Worm (Caenorhabditis elegans) whole organism, young adult: ENCODE results near the gene mig-14.

ENCODE experiments used
- B0019.2 ChIP-seq: fragments of 200-800 bp; sonication (Bioruptor generic); conservative IDR thresholded peaks from 2 replicates; pipeline ENCODE4 v1.3.6; 2022; ENCODE audit warnings: missing genetic modification reagents, missing genetic modification characterization, missing compliant biosample characterization
- B0261.1 ChIP-seq: sonication (generic microtip); optimal IDR thresholded peaks from 2 replicates; lab custom pipeline; 2016; ENCODE audit warnings: mild to moderate bottlenecking, missing genetic modification characterization, moderate library complexity, missing compliant biosample characterization
- F23B12.7 ChIP-seq: sonication (generic microtip); optimal IDR thresholded peaks from 2 replicates; lab custom pipeline; 2017; ENCODE audit warnings: missing genetic modification characterization, mild to moderate bottlenecking, missing compliant biosample characterization, antibody characterized with exemption, moderate library complexity; ENCODE audit not compliant: insufficient read depth
- F57A8.1 ChIP-seq: fragments of 200-800 bp; sonication (Bioruptor generic); optimal IDR thresholded peaks from 2 replicates; lab custom pipeline; 2018; ENCODE audit warnings: mild to moderate bottlenecking, missing genetic modification characterization, moderate library complexity, missing compliant biosample characterization
- ZK185.1 ChIP-seq: sonication (generic microtip); optimal IDR thresholded peaks from 2 replicates; lab custom pipeline; 2016; ENCODE audit warnings: mild to moderate bottlenecking, missing genetic modification characterization, missing compliant biosample characterization; ENCODE audit not compliant: poor library complexity, severe bottlenecking
- him-1 ChIP-seq: sonication (generic microtip); optimal IDR thresholded peaks from 2 replicates; lab custom pipeline; 2016; ENCODE audit warnings: missing genotype, missing genetic modification reagents, missing genetic modification characterization, missing compliant biosample characterization
- hsf-1 ChIP-seq: fragments of 200-800 bp; sonication (Bioruptor generic); IDR thresholded peaks from 2 replicates; pipeline ENCODE4 v1.3.6; 2022; ENCODE audit warnings: missing genetic modification reagents, missing genetic modification characterization, missing compliant biosample characterization
- lin-26 ChIP-seq: fragments of 200-800 bp; sonication (Bioruptor generic); IDR thresholded peaks from 2 replicates; pipeline ENCODE4 v1.3.6; 2022; ENCODE audit warnings: missing genetic modification reagents, missing genetic modification characterization, missing compliant biosample characterization
- lin-35 ChIP-seq, 3 experiments: fragments of 150-350 bp in 2 of 3; sonication (generic microtip) in 1 of 3; optimal IDR thresholded peaks; 2 replicates each; lab custom pipeline; 2014 to 2018; ENCODE audit warnings: missing biosample characterization in 3 of 3, missing genetic modification characterization in 3 of 3, missing genetic modification reagents in 3 of 3
- nhr-179 ChIP-seq: sonication (generic microtip); optimal IDR thresholded peaks from 2 replicates; lab custom pipeline; 2016; ENCODE audit warnings: mild to moderate bottlenecking, missing genetic modification characterization, missing compliant biosample characterization
- nhr-90 ChIP-seq: sonication (generic microtip); optimal IDR thresholded peaks from 2 replicates; lab custom pipeline; 2016; ENCODE audit warnings: missing genotype, mild to moderate bottlenecking, missing genetic modification characterization, missing compliant biosample characterization
- unc-130 ChIP-seq: sonication (generic microtip); optimal IDR thresholded peaks from 2 replicates; lab custom pipeline; 2016; ENCODE audit warnings: missing genetic modification reagents, missing genetic modification characterization, missing compliant biosample characterization
- unc-62 ChIP-seq: fragments of 150-350 bp; optimal IDR thresholded peaks from 2 replicates; lab custom pipeline; 2014; ENCODE audit warnings: missing biosample characterization, missing genetic modification reagents, missing genetic modification characterization

- no peak for TF ChIP-seq nhr-179 (tag; lab: Kevin White, UChicago)
- TF ChIP-seq F57A8.1 (GFP tag; lab: Kevin White, UChicago): no peak
- no peak for TF ChIP-seq unc-62 (GFP tag; lab: Kevin White, UChicago)
- no peak for TF ChIP-seq nhr-90 (tag; lab: Kevin White, UChicago)
- TF ChIP-seq lin-35 (GFP tag; optimal IDR thresholded peaks at IDR 0.05; lab: Kevin White, UChicago): no peak
- no peak for TF ChIP-seq B0261.1 (tag; lab: Kevin White, UChicago)
- TF ChIP-seq unc-130 (GFP tag; lab: Kevin White, UChicago): no peak
- no peak for TF ChIP-seq lin-26 (GFP tag; lab: Robert Waterston, UW)
- TF ChIP-seq B0019.2 (GFP tag; lab: Robert Waterston, UW): no peak
- TF ChIP-seq ZK185.1 (tag; lab: Kevin White, UChicago): no peak
- no peak for TF ChIP-seq hsf-1
- no peak for TF ChIP-seq F23B12.7 (tag; lab: Kevin White, UChicago)
- no peak for TF ChIP-seq him-1 (tag; lab: Kevin White, UChicago)
These were observed 3.6 kb upstream of the mig-14 start for ce11 chrII:13737751-13738525.
